Worm (Caenorhabditis elegans) whole organism, young adult: Measurements from ENCODE around the gene cdf-2.

Experiments used
- B0035.1 ChIP-seq: sonication (generic microtip); optimal IDR thresholded peaks from 2 replicates; lab custom pipeline; 2016; ENCODE audit warnings: missing genetic modification characterization, mild to moderate bottlenecking, missing compliant biosample characterization, missing genotype, missing genetic modification reagents
- B0261.1 ChIP-seq: sonication (generic microtip); optimal IDR thresholded peaks from 2 replicates; lab custom pipeline; 2016; ENCODE audit warnings: mild to moderate bottlenecking, missing genetic modification characterization, moderate library complexity, missing compliant biosample characterization
- B0336.3 ChIP-seq: fragments of 200-800 bp; sonication (Bioruptor generic); IDR thresholded peaks from 2 replicates; pipeline ENCODE4 v1.3.6; 2022; ENCODE audit warnings: missing genetic modification characterization, missing compliant biosample characterization
- Y53G8AR.9 ChIP-seq: fragments of 200-800 bp; sonication (Bioruptor generic); conservative IDR thresholded peaks from 2 replicates; pipeline ENCODE4 v1.3.6; 2022; ENCODE audit warnings: missing genetic modification reagents, missing genetic modification characterization, missing compliant biosample characterization
- ama-1 ChIP-seq, 3 experiments: fragments of 150-350 bp in 1 of 3; sonication (generic microtip) in 2 of 3; optimal IDR thresholded peaks; 2 replicates each; lab custom pipeline; 2014 to 2018; ENCODE audit warnings: missing biosample characterization in 2 of 3, missing genetic modification characterization in 2 of 3, missing genetic modification reagents in 2 of 3
- ceh-58 ChIP-seq: fragments of 200-800 bp; sonication (Bioruptor generic); IDR thresholded peaks from 2 replicates; pipeline ENCODE4 v1.3.6; 2022; ENCODE audit warnings: missing genetic modification characterization, missing compliant biosample characterization
- fkh-3 ChIP-seq: sonication (generic microtip); optimal IDR thresholded peaks from 2 replicates; lab custom pipeline; 2016; ENCODE audit warnings: mild to moderate bottlenecking, missing genetic modification characterization, missing compliant biosample characterization
- hsf-1 ChIP-seq: fragments of 200-800 bp; sonication (Bioruptor generic); IDR thresholded peaks from 2 replicates; pipeline ENCODE4 v1.3.6; 2022; ENCODE audit warnings: missing genetic modification reagents, missing genetic modification characterization, missing compliant biosample characterization
- lin-35 ChIP-seq, 3 experiments: fragments of 150-350 bp in 2 of 3; sonication (generic microtip) in 1 of 3; optimal IDR thresholded peaks; 2 replicates each; lab custom pipeline; 2014 to 2018; ENCODE audit warnings: missing biosample characterization in 3 of 3, missing genetic modification characterization in 3 of 3, missing genetic modification reagents in 3 of 3
- nfya-2 ChIP-seq: fragments of 200-800 bp; sonication (Bioruptor generic); IDR thresholded peaks from 2 replicates; pipeline ENCODE4 v1.3.6; 2022; ENCODE audit warnings: missing genetic modification reagents, missing genetic modification characterization, missing compliant biosample characterization
- snpc-4 ChIP-seq, 5 experiments: fragments of 150-350 bp in 1 of 5; sonication (generic microtip) in 4 of 5; optimal IDR thresholded peaks; 2 replicates each; lab custom pipeline; 2014 to 2018; ENCODE audit warnings: missing genetic modification characterization in 5 of 5, missing biosample characterization in 3 of 5, antibody characterized with exemption in 2 of 5, mild to moderate bottlenecking in 2 of 5, missing compliant biosample characterization in 2 of 5, missing genotype in 2 of 5, moderate library complexity in 2 of 5, missing genetic modification reagents in 1 of 5
- tbp1 ChIP-seq: fragments of 200-800 bp; sonication (Bioruptor generic); optimal IDR thresholded peaks from 2 replicates; lab custom pipeline; 2018; ENCODE audit warnings: mild to moderate bottlenecking, missing genetic modification characterization, missing compliant biosample characterization
- unc-62 ChIP-seq: fragments of 150-350 bp; optimal IDR thresholded peaks from 2 replicates; lab custom pipeline; 2014; ENCODE audit warnings: missing biosample characterization, missing genetic modification reagents, missing genetic modification characterization
- ztf-18 ChIP-seq: sonication (generic microtip); optimal IDR thresholded peaks from 2 replicates; lab custom pipeline; 2016; ENCODE audit warnings: missing genotype, mild to moderate bottlenecking, missing genetic modification characterization, missing compliant biosample characterization

ce11 chrX:12516482-12516826, 49.7 kb upstream of the cdf-2 start:
- TF ChIP-seq B0336.3 (no peak), unc-62 (no peak), nfya-2 (GFP tag; lab: Robert Waterston, UW) (no peak), snpc-4 (GFP tag; optimal IDR thresholded peaks at IDR 0.05; lab: Kevin White, UChicago) (no peak), snpc-4 (tag; optimal IDR thresholded peaks at IDR 0.05; lab: Kevin White, UChicago) (no peak), B0035.1 (tag; lab: Kevin White, UChicago) (no peak), fkh-3 (tag; lab: Kevin White, UChicago) (no peak), ceh-58 (GFP tag; lab: Robert Waterston, UW) (no peak), B0261.1 (tag; lab: Kevin White, UChicago) (no peak), ztf-18 (tag; lab: Kevin White, UChicago) (no peak), hsf-1 (GFP tag; lab: Robert Waterston, UW) (no peak), Y53G8AR.9 (no peak), lin-35 (GFP tag; optimal IDR thresholded peaks at IDR 0.05; lab: Kevin White, UChicago) (no peak), tbp1 (GFP tag; lab: Kevin White, UChicago) (no peak), ama-1 (optimal IDR thresholded peaks at IDR 0.05; lab: Kevin White, UChicago) (no peak), ama-1 (GFP tag; optimal IDR thresholded peaks at IDR 0.05; lab: Kevin White, UChicago) (no peak)
